Fruit fly (Drosophila melanogaster): ENCODE measurements around the gene Spn28Da.
A peak's percentile ranks its signal among the peaks of the same experiment; 100 is the strongest.

The Spn28Da gene

dm6 chr2L:7932091-7932769 is 43.3 kb upstream of the Spn28Da start (continued):
- TF ChIP-seq CG31388 (GFP tag; optimal IDR thresholded peaks at IDR 0.05): no peak
- TF ChIP-seq YL-1 (GFP tag; optimal IDR thresholded peaks at IDR 0.05): no peak
- peak; percentile 64 for TF ChIP-seq CG11696 (GFP tag; IDR thresholded peaks at IDR 0.05)
- TF ChIP-seq psq (GFP tag; optimal IDR thresholded peaks at IDR 0.05): no peak
- no peak for TF ChIP-seq trh (GFP tag; optimal IDR thresholded peaks at IDR 0.05)
- TF ChIP-seq stwl (tag; optimal IDR thresholded peaks at IDR 0.05): no peak
- TF ChIP-seq Hsf (GFP tag; optimal IDR thresholded peaks at IDR 0.05): peak; percentile 43
- no peak for TF ChIP-seq CG12942 (GFP tag; optimal IDR thresholded peaks at IDR 0.05)
- no peak for TF ChIP-seq CG12744 (GFP tag; optimal IDR thresholded peaks at IDR 0.05)
- TF ChIP-seq hkb (optimal IDR thresholded peaks at IDR 0.05): no peak
- peak; percentile 84 for TF ChIP-seq hkb (GFP tag; IDR thresholded peaks at IDR 0.05)
- TF ChIP-seq ewg (GFP tag; optimal IDR thresholded peaks at IDR 0.05): peak; percentile 21
- no peak for TF ChIP-seq pum (GFP tag; optimal IDR thresholded peaks at IDR 0.05)
- no peak for TF ChIP-seq CG8944 (GFP tag; optimal IDR thresholded peaks at IDR 0.05)
- no peak for TF ChIP-seq Side (GFP tag; optimal IDR thresholded peaks at IDR 0.05)
- TF ChIP-seq ssp (GFP tag; IDR thresholded peaks at IDR 0.05): peak; percentile 51; the same call in 1 of the 2 replicates
- TF ChIP-seq CG17568 (GFP tag; optimal IDR thresholded peaks at IDR 0.05): peak; percentile 34
- peak; percentile 72 for TF ChIP-seq CG12104 (GFP tag; optimal IDR thresholded peaks at IDR 0.05)
- TF ChIP-seq phol (tag; optimal IDR thresholded peaks at IDR 0.05): peak; percentile 77
- TF ChIP-seq CG1233 (GFP tag; optimal IDR thresholded peaks at IDR 0.05): peak; percentile 74
- TF ChIP-seq CG15073 (GFP tag; optimal IDR thresholded peaks at IDR 0.05): no peak
- TF ChIP-seq Jarid2 (GFP tag; optimal IDR thresholded peaks at IDR 0.05): peak; percentile 33
- peak; percentile 63 for TF ChIP-seq slou (GFP tag; optimal IDR thresholded peaks at IDR 0.05)
- TF ChIP-seq MESR4 (GFP tag; optimal IDR thresholded peaks at IDR 0.05): no peak
- TF ChIP-seq CG42726 (GFP tag; IDR thresholded peaks at IDR 0.05; ENCODE audit: partially characterized antibody): no peak
- peak; percentile 65 for TF ChIP-seq CG5953 (GFP tag; IDR thresholded peaks at IDR 0.05)
- TF ChIP-seq lola (GFP tag; optimal IDR thresholded peaks at IDR 0.05): no peak
- TF ChIP-seq Fer2 (tag; optimal IDR thresholded peaks at IDR 0.05): peak; percentile 81
- peak; percentile 88 for TF ChIP-seq CG7839 (tag; optimal IDR thresholded peaks at IDR 0.05)
- TF ChIP-seq CG13424 (tag; optimal IDR thresholded peaks at IDR 0.05): peak; percentile 71
- peak; percentile 43 for TF ChIP-seq Bteb2 (GFP tag; optimal IDR thresholded peaks at IDR 0.05)
- TF ChIP-seq CG1602 (GFP tag; optimal IDR thresholded peaks at IDR 0.05): peak; percentile 37
- TF ChIP-seq Trl (optimal IDR thresholded peaks at IDR 0.05): no peak
- peak; percentile 22 for TF ChIP-seq Trl (GFP tag; optimal IDR thresholded peaks at IDR 0.05)
- TF ChIP-seq Atf3 (GFP tag; optimal IDR thresholded peaks at IDR 0.05): no peak
- TF ChIP-seq wor (GFP tag; IDR thresholded peaks at IDR 0.05): peak; percentile 25; the same call in 1 of the 2 replicates
- TF ChIP-seq NfI (GFP tag; optimal IDR thresholded peaks at IDR 0.05): peak; percentile 55
- peak; percentile 89 for TF ChIP-seq Atf6 (GFP tag; IDR thresholded peaks at IDR 0.05)
- peak; percentile 40 for TF ChIP-seq CG34376 (GFP tag; optimal IDR thresholded peaks at IDR 0.05)
- peak; percentile 87 for TF ChIP-seq cwo (GFP tag; optimal IDR thresholded peaks at IDR 0.05)
- TF ChIP-seq CG13123 (GFP tag; optimal IDR thresholded peaks at IDR 0.05): no peak
- TF ChIP-seq knrl (GFP tag; IDR thresholded peaks at IDR 0.05; ENCODE audit: partially characterized antibody): no peak
- peak; percentile 75 for TF ChIP-seq grau (tag; optimal IDR thresholded peaks at IDR 0.05)
- TF ChIP-seq ERR (GFP tag; optimal IDR thresholded peaks at IDR 0.05): no peak
- TF ChIP-seq ash1 (GFP tag; optimal IDR thresholded peaks at IDR 0.05): no peak
- TF ChIP-seq CG16779 (GFP tag; IDR thresholded peaks at IDR 0.05): no peak; the same call in 1 of the 2 replicates
- TF ChIP-seq ase (GFP tag; IDR thresholded peaks at IDR 0.05): peak; percentile 73; the same call in 2 of the 3 replicates
- peak; percentile 95 for TF ChIP-seq Fer1 (GFP tag; optimal IDR thresholded peaks at IDR 0.05)
- peak; percentile 75 for TF ChIP-seq nmo (GFP tag; optimal IDR thresholded peaks at IDR 0.05)
- TF ChIP-seq ATbp (GFP tag; optimal IDR thresholded peaks at IDR 0.05): peak; percentile 41

Measured in whole organism, embryonic.